Worm (Caenorhabditis elegans): ENCODE results near the gene ent-2.

The ent-2 gene

ce11 chrX:15620200-15620599 is 19.3 kb downstream of the ent-2 start, which contains the start of gene K09E9.1:
Gene K09E9.1 (plus strand): TSS chrX:15620500.
- peak; percentile 18 for TF ChIP-seq elt-2 (tag; optimal IDR thresholded peaks at IDR 0.05)
- TF ChIP-seq nhr-43 (tag; optimal IDR thresholded peaks at IDR 0.05; ENCODE audit: poor library complexity, severe bottlenecking) = no peak
- no peak for TF ChIP-seq jun-1 (tag; optimal IDR thresholded peaks at IDR 0.05)

DNA sequence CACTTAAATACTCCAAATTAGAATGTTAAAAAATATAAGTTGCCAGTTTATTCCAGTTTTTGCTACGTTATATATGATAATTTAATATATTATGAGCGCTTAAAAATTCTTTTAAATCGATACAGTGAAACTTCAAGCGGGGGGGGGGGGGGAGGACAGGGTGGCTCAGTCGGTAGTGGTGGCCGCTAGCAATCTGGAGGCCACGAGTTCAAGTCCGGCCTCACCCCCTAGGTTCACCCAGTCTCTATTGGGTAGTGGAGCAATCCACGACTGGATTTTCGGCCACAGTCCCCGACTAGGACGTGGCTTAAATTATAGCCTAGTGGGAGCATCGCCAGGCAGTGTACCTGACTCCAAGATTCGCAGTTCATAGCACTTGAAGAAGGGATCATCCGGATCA is 20.1 kb downstream of the ent-2 start:
- TF ChIP-seq egl-27 (tag; optimal IDR thresholded peaks at IDR 0.05) (no peak), lin-15B (tag; optimal IDR thresholded peaks at IDR 0.05) (no peak), ztf-11 (tag; optimal IDR thresholded peaks at IDR 0.05) (no peak), lin-39 (tag; optimal IDR thresholded peaks at IDR 0.05) (no peak), snpc-4 (tag; optimal IDR thresholded peaks at IDR 0.05) (no peak), nfya-1 (tag; optimal IDR thresholded peaks at IDR 0.05; ENCODE audit: insufficient read depth) (no peak), eor-1 (tag; optimal IDR thresholded peaks at IDR 0.05) (no peak), ceh-9 (tag; optimal IDR thresholded peaks at IDR 0.05) (no peak), unc-39 (tag; optimal IDR thresholded peaks at IDR 0.05) (no peak), fkh-10 (GFP tag; optimal IDR thresholded peaks at IDR 0.05) (no peak), lsy-12 (tag; optimal IDR thresholded peaks at IDR 0.05) (no peak), R02D3.7 (tag; optimal IDR thresholded peaks at IDR 0.05) (no peak), elt-1 (tag; optimal IDR thresholded peaks at IDR 0.05) (no peak), nhr-237 (tag; optimal IDR thresholded peaks at IDR 0.05) (no peak), nhr-12 (tag; optimal IDR thresholded peaks at IDR 0.05) (no peak), pqm-1 (tag; optimal IDR thresholded peaks at IDR 0.05) (no peak), nhr-23 (tag; optimal IDR thresholded peaks at IDR 0.05) (no peak), mdl-1 (tag; optimal IDR thresholded peaks at IDR 0.05) (no peak)

ce11 chrX:15622041-15622440 is 21.2 kb downstream of the ent-2 start:
- TF ChIP-seq aly-2 (tag; optimal IDR thresholded peaks at IDR 0.05) (no peak), mdl-1 (tag; optimal IDR thresholded peaks at IDR 0.05) (no peak), unc-62 (GFP tag; optimal IDR thresholded peaks at IDR 0.05) (no peak), sea-2 (GFP tag; optimal IDR thresholded peaks at IDR 0.05) (no peak), skn-1 (tag; optimal IDR thresholded peaks at IDR 0.05) (no peak), nhr-25 (tag; optimal IDR thresholded peaks at IDR 0.05) (no peak), lin-15B (tag; optimal IDR thresholded peaks at IDR 0.05) (no peak), nfya-1 (tag; optimal IDR thresholded peaks at IDR 0.05; ENCODE audit: insufficient read depth) (no peak), pqm-1 (tag; optimal IDR thresholded peaks at IDR 0.05) (peak; percentile 46), eor-1 (tag; optimal IDR thresholded peaks at IDR 0.05) (no peak), zag-1 (tag; optimal IDR thresholded peaks at IDR 0.05) (no peak), elt-2 (tag; optimal IDR thresholded peaks at IDR 0.05) (peak; percentile 65)

DNA sequence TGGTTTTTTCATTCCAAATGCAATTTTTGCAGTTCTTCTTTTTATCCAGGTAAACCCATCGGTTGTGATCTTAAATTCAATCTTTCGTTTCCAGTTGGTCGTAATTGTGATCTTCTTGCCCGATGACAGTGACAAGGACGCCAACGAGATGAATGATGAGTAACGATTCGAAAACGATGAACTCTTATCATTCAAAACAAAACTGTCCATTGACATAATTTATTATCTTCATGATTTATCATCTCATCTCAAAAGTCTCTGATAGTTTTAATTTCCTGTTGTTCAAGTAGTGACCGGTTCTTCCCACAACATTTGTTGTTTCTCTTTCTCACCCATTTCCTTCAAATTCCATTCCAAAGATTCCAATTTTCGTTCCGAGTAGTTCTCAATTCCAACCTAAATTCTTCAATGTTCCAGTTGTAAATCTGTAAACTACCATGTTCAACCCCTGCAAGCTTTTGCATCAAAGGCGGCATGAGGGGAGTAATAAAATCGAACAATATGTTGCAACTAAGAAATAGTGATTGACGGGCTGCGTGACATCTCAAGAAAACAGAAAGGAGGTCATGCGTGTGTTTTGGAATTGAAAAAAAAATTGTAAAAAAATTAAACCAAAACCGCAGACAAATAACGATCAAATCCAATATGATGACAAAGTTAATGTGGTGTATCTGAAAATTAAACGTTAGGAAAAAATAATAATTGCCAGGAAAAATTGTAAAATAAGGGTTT is 25.4 kb downstream of the ent-2 start:
- no peak for TF ChIP-seq lin-39 (tag; optimal IDR thresholded peaks at IDR 0.05)
- TF ChIP-seq pqm-1 (tag; optimal IDR thresholded peaks at IDR 0.05) = no peak
- no peak for TF ChIP-seq nhr-67 (tag; optimal IDR thresholded peaks at IDR 0.05)
- peak; percentile 36 for TF ChIP-seq nhr-25 (tag; optimal IDR thresholded peaks at IDR 0.05)
- no peak for TF ChIP-seq nfya-1 (tag; optimal IDR thresholded peaks at IDR 0.05; ENCODE audit: insufficient read depth)
- no peak for TF ChIP-seq hmg-11 (tag; optimal IDR thresholded peaks at IDR 0.05)
- TF ChIP-seq lsy-12 (tag; optimal IDR thresholded peaks at IDR 0.05) = no peak
- no peak for TF ChIP-seq skn-1 (tag; optimal IDR thresholded peaks at IDR 0.05)
- TF ChIP-seq ztf-11 (tag; optimal IDR thresholded peaks at IDR 0.05) = no peak
- TF ChIP-seq ceh-16 (tag; optimal IDR thresholded peaks at IDR 0.05) = no peak
- no peak for TF ChIP-seq mml-1 (tag; optimal IDR thresholded peaks at IDR 0.05)
- no peak for TF ChIP-seq nhr-77 (tag; optimal IDR thresholded peaks at IDR 0.05)
- no peak for TF ChIP-seq ztf-4 (tag; optimal IDR thresholded peaks at IDR 0.05)
- TF ChIP-seq ceh-28 (tag; optimal IDR thresholded peaks at IDR 0.05) = no peak
- no peak for TF ChIP-seq elt-2 (tag; optimal IDR thresholded peaks at IDR 0.05)
- TF ChIP-seq nhr-23 (tag; optimal IDR thresholded peaks at IDR 0.05) = peak; percentile 38
- no peak for TF ChIP-seq zag-1 (tag; optimal IDR thresholded peaks at IDR 0.05)
- TF ChIP-seq fkh-10 (GFP tag; optimal IDR thresholded peaks at IDR 0.05) = no peak
- TF ChIP-seq nhr-12 (tag; optimal IDR thresholded peaks at IDR 0.05) = no peak
- TF ChIP-seq daf-12 (tag; optimal IDR thresholded peaks at IDR 0.05) = no peak
- no peak for TF ChIP-seq nhr-28 (tag; optimal IDR thresholded peaks at IDR 0.05)
- no peak for TF ChIP-seq lin-15B (tag; optimal IDR thresholded peaks at IDR 0.05)
- TF ChIP-seq aly-2 (tag; optimal IDR thresholded peaks at IDR 0.05) = no peak
- TF ChIP-seq unc-62 (GFP tag; optimal IDR thresholded peaks at IDR 0.05) = peak; percentile 48
- peak; percentile 12 for TF ChIP-seq nhr-43 (tag; optimal IDR thresholded peaks at IDR 0.05; ENCODE audit: poor library complexity, severe bottlenecking)
- no peak for TF ChIP-seq tbx-2 (tag; optimal IDR thresholded peaks at IDR 0.05)
